Fruit fly (Drosophila melanogaster): Measurements from ENCODE around the gene ND-15.

ND-15 gene

dm6 chr2L:160581-161452, 46.3 kb downstream of the ND-15 start (continued):
- TF ChIP-seq CG12236 (GFP tag; optimal IDR thresholded peaks at IDR 0.05) = no peak
- no peak for TF ChIP-seq CG9609 (GFP tag; optimal IDR thresholded peaks at IDR 0.05)
- no peak for TF ChIP-seq dpn (GFP tag; optimal IDR thresholded peaks at IDR 0.05)
- no peak for TF ChIP-seq CG10267 (tag; optimal IDR thresholded peaks at IDR 0.05)
- TF ChIP-seq CG12659 (GFP tag; optimal IDR thresholded peaks at IDR 0.05) = peak; percentile 13
- no peak for TF ChIP-seq grn (GFP tag; optimal IDR thresholded peaks at IDR 0.05)
- no peak for TF ChIP-seq Dref (GFP tag; IDR thresholded peaks at IDR 0.05)
- no peak for TF ChIP-seq CG1602 (GFP tag; optimal IDR thresholded peaks at IDR 0.05)
- TF ChIP-seq C15 (GFP tag; IDR thresholded peaks at IDR 0.05) = no peak
- TF ChIP-seq kah (GFP tag; optimal IDR thresholded peaks at IDR 0.05) = no peak
- peak; percentile 26 for TF ChIP-seq YL-1 (GFP tag; optimal IDR thresholded peaks at IDR 0.05)
- no peak for TF ChIP-seq CG9932 (GFP tag; IDR thresholded peaks at IDR 0.05)
- TF ChIP-seq CG2678 (tag; optimal IDR thresholded peaks at IDR 0.05) = peak; percentile 38
- TF ChIP-seq Kr (GFP tag; optimal IDR thresholded peaks at IDR 0.05) = peak; percentile 99
- TF ChIP-seq corto (GFP tag; optimal IDR thresholded peaks at IDR 0.05) = peak; percentile 88
- TF ChIP-seq Lim3 (GFP tag; IDR thresholded peaks at IDR 0.05) = no peak
- TF ChIP-seq CG6813 (GFP tag; optimal IDR thresholded peaks at IDR 0.05) = no peak
- TF ChIP-seq fu2 (GFP tag; optimal IDR thresholded peaks at IDR 0.05) = no peak
- TF ChIP-seq CG8089 (GFP tag; optimal IDR thresholded peaks at IDR 0.05) = no peak
- TF ChIP-seq CG34224 (GFP tag; IDR thresholded peaks at IDR 0.05; ENCODE audit: partially characterized antibody) = no peak
- no peak for TF ChIP-seq CG16863 (GFP tag; optimal IDR thresholded peaks at IDR 0.05)
- TF ChIP-seq CG6791 (GFP tag; IDR thresholded peaks at IDR 0.05; ENCODE audit: partially characterized antibody) = no peak
- no peak for TF ChIP-seq CG6683 (GFP tag; optimal IDR thresholded peaks at IDR 0.05)
- TF ChIP-seq TFAM (GFP tag; optimal IDR thresholded peaks at IDR 0.05) = no peak
- TF ChIP-seq CG12942 (GFP tag; optimal IDR thresholded peaks at IDR 0.05) = no peak
- peak; percentile 12 for TF ChIP-seq Dad (GFP tag; optimal IDR thresholded peaks at IDR 0.05)
- TF ChIP-seq Ptx1 (GFP tag; IDR thresholded peaks at IDR 0.05) = no peak
- TF ChIP-seq lmd (GFP tag; IDR thresholded peaks at IDR 0.05) = no peak
- peak; percentile 23 for TF ChIP-seq lilli (GFP tag; optimal IDR thresholded peaks at IDR 0.05)
- TF ChIP-seq cg (GFP tag; optimal IDR thresholded peaks at IDR 0.05) = peak; percentile 91
- no peak for TF ChIP-seq Lhr (GFP tag; optimal IDR thresholded peaks at IDR 0.05)
- peak; percentile 38 for TF ChIP-seq Deaf1 (tag; optimal IDR thresholded peaks at IDR 0.05)
- no peak for TF ChIP-seq row (GFP tag; IDR thresholded peaks at IDR 0.05)
- TF ChIP-seq Fer1 (GFP tag; optimal IDR thresholded peaks at IDR 0.05) = peak; percentile 49
- no peak for TF ChIP-seq CG4707 (GFP tag; optimal IDR thresholded peaks at IDR 0.05)
- TF ChIP-seq CG2875 (GFP tag; optimal IDR thresholded peaks at IDR 0.05) = no peak
- no peak for TF ChIP-seq PHDP (tag; optimal IDR thresholded peaks at IDR 0.05)
- no peak for TF ChIP-seq CG7928 (GFP tag; optimal IDR thresholded peaks at IDR 0.05)
- TF ChIP-seq CG17328 (GFP tag; IDR thresholded peaks at IDR 0.05) = no peak
- no peak for TF ChIP-seq cato (GFP tag; optimal IDR thresholded peaks at IDR 0.05; ENCODE audit: borderline replicate concordance)
- TF ChIP-seq Dip3 (GFP tag; optimal IDR thresholded peaks at IDR 0.05) = peak; percentile 30
- peak; percentile 50 for TF ChIP-seq CG10431 (GFP tag; optimal IDR thresholded peaks at IDR 0.05)
- TF ChIP-seq CG12744 (GFP tag; optimal IDR thresholded peaks at IDR 0.05) = no peak
- peak; percentile 59 for TF ChIP-seq Nf-YB (GFP tag; optimal IDR thresholded peaks at IDR 0.05)
- TF ChIP-seq gsb (GFP tag; IDR thresholded peaks at IDR 0.05) = no peak
- TF ChIP-seq dimm (GFP tag; IDR thresholded peaks at IDR 0.05) = no peak
- TF ChIP-seq ind (GFP tag; optimal IDR thresholded peaks at IDR 0.05) = no peak
- TF ChIP-seq CG4820 (GFP tag; optimal IDR thresholded peaks at IDR 0.05) = no peak
- TF ChIP-seq CG15514 (GFP tag; optimal IDR thresholded peaks at IDR 0.05) = peak; percentile 36
